Fruit fly (Drosophila melanogaster): ENCODE measurements around the gene CG12213.
A peak's percentile ranks its signal among the peaks of the same experiment; 100 is the strongest.

Gene CG12213

DNA sequence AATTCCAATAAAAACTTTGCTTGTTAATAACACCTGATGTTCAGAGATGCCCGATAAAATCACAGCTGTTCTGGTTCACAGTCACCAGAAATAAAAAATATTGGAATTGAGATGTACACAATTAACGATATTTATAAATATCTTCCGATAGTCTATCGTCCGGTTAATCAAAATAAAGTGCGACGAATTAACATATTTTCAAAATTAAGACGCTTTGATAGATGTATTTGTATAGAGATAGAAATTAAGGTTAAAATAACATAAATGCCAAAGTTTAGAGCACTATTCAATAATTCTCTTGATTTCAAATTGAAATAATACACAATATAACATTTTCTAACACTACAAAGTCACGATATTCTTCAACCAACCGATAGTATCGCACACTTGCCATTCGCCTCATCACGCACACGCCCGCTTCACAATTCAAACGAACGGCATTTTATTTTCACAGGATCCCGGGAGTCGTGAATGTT lies 4.7 kb downstream of the CG12213 start, which contains the start of the genes CG3281 and aurA (continued):
- TF ChIP-seq Eip74EF (GFP tag; optimal IDR thresholded peaks at IDR 0.05) (no peak), CG3407 (GFP tag; optimal IDR thresholded peaks at IDR 0.05) (peak; percentile 1), CG15601 (tag; optimal IDR thresholded peaks at IDR 0.05) (peak; percentile 57), dm (GFP tag; optimal IDR thresholded peaks at IDR 0.05) (peak; percentile 49), bcd (GFP tag; optimal IDR thresholded peaks at IDR 0.05) (peak; percentile 68), Mes4 (GFP tag; optimal IDR thresholded peaks at IDR 0.05) (peak; percentile 36), CG9876 (GFP tag; optimal IDR thresholded peaks at IDR 0.05) (peak; percentile 68), h (optimal IDR thresholded peaks at IDR 0.05) (no peak), chn (GFP tag; optimal IDR thresholded peaks at IDR 0.05) (peak; percentile 52), HLHmδ (GFP tag; optimal IDR thresholded peaks at IDR 0.05) (no peak), Mrtf (GFP tag; IDR thresholded peaks at IDR 0.05) (no peak), Doc3 (GFP tag; IDR thresholded peaks at IDR 0.05; ENCODE audit: partially characterized antibody) (peak; percentile 98), gt (GFP tag; IDR thresholded peaks at IDR 0.05) (no peak), sens (GFP tag) (peak; percentile 97), nerfin-1 (tag; optimal IDR thresholded peaks at IDR 0.05) (peak; percentile 65), CG34376 (GFP tag; optimal IDR thresholded peaks at IDR 0.05) (peak; percentile 72), fu2 (GFP tag; optimal IDR thresholded peaks at IDR 0.05) (peak; percentile 76), CG2875 (GFP tag; optimal IDR thresholded peaks at IDR 0.05) (no peak), zen2 (GFP tag; IDR thresholded peaks at IDR 0.05; ENCODE audit: partially characterized antibody) (peak; percentile 84), ind (GFP tag; optimal IDR thresholded peaks at IDR 0.05) (peak; percentile 76), pan (optimal IDR thresholded peaks at IDR 0.05) (no peak), pan (GFP tag; optimal IDR thresholded peaks at IDR 0.05 in 1 of 2, IDR thresholded peaks at IDR 0.05 in 1 of 2) (peak in 1 of 2 experiments; percentile 40), hbn (GFP tag; IDR thresholded peaks at IDR 0.05; ENCODE audit: partially characterized antibody) (peak; percentile 97), CG10366 (GFP tag; IDR thresholded peaks at IDR 0.05) (peak; percentile 21; the same call in 1 of the 2 replicates), pnt (GFP tag; optimal IDR thresholded peaks at IDR 0.05) (peak; percentile 69), schlank (tag; optimal IDR thresholded peaks at IDR 0.05) (peak; percentile 27), ATbp (GFP tag; optimal IDR thresholded peaks at IDR 0.05) (no peak), CG2199 (GFP tag; IDR thresholded peaks at IDR 0.05) (no peak), lola (GFP tag; optimal IDR thresholded peaks at IDR 0.05) (peak in 1 of 3 experiments; percentile 80), Kr (GFP tag; optimal IDR thresholded peaks at IDR 0.05) (no peak), CG13624 (GFP tag; optimal IDR thresholded peaks at IDR 0.05) (peak; percentile 82), Lpt (GFP tag; optimal IDR thresholded peaks at IDR 0.05) (no peak), CG31365 (tag; optimal IDR thresholded peaks at IDR 0.05) (no peak), CG15696 (tag; optimal IDR thresholded peaks at IDR 0.05) (peak; percentile 69), sima (GFP tag; optimal IDR thresholded peaks at IDR 0.05) (no peak), CG13296 (GFP tag; optimal IDR thresholded peaks at IDR 0.05) (peak; percentile 51), CG11723 (GFP tag; optimal IDR thresholded peaks at IDR 0.05) (peak; percentile 35), gcm (GFP tag; optimal IDR thresholded peaks at IDR 0.05) (peak; percentile 49), CG13123 (GFP tag; optimal IDR thresholded peaks at IDR 0.05) (peak; percentile 60), CTCF (GFP tag; optimal IDR thresholded peaks at IDR 0.05) (no peak), Gug (GFP tag; IDR thresholded peaks at IDR 0.05) (peak; percentile 57; the same call in 1 of the 4 replicates), amos (GFP tag; IDR thresholded peaks at IDR 0.05; ENCODE audit: partially characterized antibody) (peak; percentile 97), Usf (GFP tag; optimal IDR thresholded peaks at IDR 0.05) (peak; percentile 31), pb (GFP tag; optimal IDR thresholded peaks at IDR 0.05) (peak; percentile 10), CG17328 (GFP tag; IDR thresholded peaks at IDR 0.05) (0 out of 2 replicates have a peak, but pooled peaks have one; percentile 5), luna (GFP tag; optimal IDR thresholded peaks at IDR 0.05) (peak; percentile 55), NFAT (GFP tag; IDR thresholded peaks at IDR 0.05) (peak; percentile 4; the same call in 1 of the 2 replicates), Sry-δ (GFP tag; optimal IDR thresholded peaks at IDR 0.05) (peak; percentile 97), tgo (GFP tag; IDR thresholded peaks at IDR 0.05) (peak; percentile 49; the same call in 1 of the 3 replicates), CG6175 (GFP tag; IDR thresholded peaks at IDR 0.05) (no peak), cwo (GFP tag; optimal IDR thresholded peaks at IDR 0.05) (no peak)
